Worm (Caenorhabditis elegans) whole organism, late embryonic: Measurements from ENCODE around the gene F35C11.2.

Experiments used
- K09A11.1 ChIP-seq: sonication (generic microtip); optimal IDR thresholded peaks from 2 replicates; lab custom pipeline; 2017; ENCODE audit warnings: antibody characterized with exemption, mild to moderate bottlenecking, missing genetic modification characterization, missing compliant biosample characterization; ENCODE audit not compliant: insufficient read depth
- T23F11.4 ChIP-seq: fragments of 200-800 bp; sonication (Bioruptor generic); optimal IDR thresholded peaks from 2 replicates; lab custom pipeline; 2018; ENCODE audit warnings: mild to moderate bottlenecking, missing genetic modification characterization, missing compliant biosample characterization
- ahr-1 ChIP-seq: sonication (generic microtip); optimal IDR thresholded peaks from 2 replicates; lab custom pipeline; 2016; ENCODE audit warnings: missing genetic modification characterization, missing compliant biosample characterization
- ama-1 ChIP-seq: fragments of 150-350 bp; optimal IDR thresholded peaks from 2 replicates; lab custom pipeline; 2014
- ceh-24 ChIP-seq: sonication (generic microtip); optimal IDR thresholded peaks from 2 replicates; lab custom pipeline; 2016; ENCODE audit warnings: mild to moderate bottlenecking, missing genetic modification characterization, missing compliant biosample characterization
- ceh-31 ChIP-seq: sonication (generic microtip); optimal IDR thresholded peaks from 2 replicates; lab custom pipeline; 2016; ENCODE audit warnings: missing genetic modification characterization, missing compliant biosample characterization
- ceh-34 ChIP-seq: sonication (generic microtip); optimal IDR thresholded peaks from 2 replicates; lab custom pipeline; 2016; ENCODE audit warnings: mild to moderate bottlenecking, missing genetic modification characterization, missing compliant biosample characterization
- ceh-45 ChIP-seq: fragments of 200-800 bp; sonication (Bioruptor generic); IDR thresholded peaks from 2 replicates; pipeline ENCODE4 v1.3.6; 2022; ENCODE audit warnings: missing genetic modification reagents, missing genetic modification characterization, missing compliant biosample characterization
- ceh-48 ChIP-seq: sonication (generic microtip); optimal IDR thresholded peaks from 2 replicates; lab custom pipeline; 2016; ENCODE audit warnings: missing genetic modification characterization, inconsistent platforms, missing compliant biosample characterization
- che-1 ChIP-seq: sonication (generic microtip); optimal IDR thresholded peaks from 2 replicates; lab custom pipeline; 2016; ENCODE audit warnings: mild to moderate bottlenecking, missing genetic modification characterization, missing compliant biosample characterization
- dve-1 ChIP-seq: sonication (generic microtip); optimal IDR thresholded peaks from 2 replicates; lab custom pipeline; 2017; ENCODE audit warnings: antibody characterized with exemption, mild to moderate bottlenecking, missing genetic modification characterization, missing compliant biosample characterization
- elt-4 ChIP-seq: sonication (generic microtip); optimal IDR thresholded peaks from 2 replicates; lab custom pipeline; 2016; ENCODE audit warnings: missing genetic modification characterization, missing compliant biosample characterization
- ets-4 ChIP-seq: sonication (generic microtip); optimal IDR thresholded peaks from 2 replicates; lab custom pipeline; 2016; ENCODE audit warnings: missing genetic modification characterization, missing compliant biosample characterization
- fkh-10 ChIP-seq: fragments of 150-350 bp; optimal IDR thresholded peaks from 2 replicates; lab custom pipeline; 2014; ENCODE audit warnings: missing biosample characterization, missing genetic modification reagents, missing genetic modification characterization
- hlh-15 ChIP-seq: sonication (generic microtip); optimal IDR thresholded peaks from 2 replicates; lab custom pipeline; 2016; ENCODE audit warnings: missing genetic modification characterization, missing compliant biosample characterization
- hlh-8 ChIP-seq: sonication (generic microtip); optimal IDR thresholded peaks from 2 replicates; lab custom pipeline; 2016; ENCODE audit warnings: missing genotype, missing genetic modification characterization, missing compliant biosample characterization
- lim-6 ChIP-seq: sonication (generic microtip); optimal IDR thresholded peaks from 2 replicates; lab custom pipeline; 2016; ENCODE audit warnings: missing genetic modification characterization, missing compliant biosample characterization
- lin-11 ChIP-seq: fragments of 200-800 bp; sonication (Bioruptor generic); optimal IDR thresholded peaks from 2 replicates; lab custom pipeline; 2018; ENCODE audit warnings: mild to moderate bottlenecking, missing genetic modification characterization, missing compliant biosample characterization
- mec-3 ChIP-seq: sonication (generic microtip); optimal IDR thresholded peaks from 2 replicates; lab custom pipeline; 2016; ENCODE audit warnings: borderline replicate concordance, missing genetic modification characterization, missing compliant biosample characterization
- nfya-1 ChIP-seq: sonication (generic microtip); optimal IDR thresholded peaks from 2 replicates; lab custom pipeline; 2017; ENCODE audit warnings: missing genetic modification characterization, mild to moderate bottlenecking, missing compliant biosample characterization, antibody characterized with exemption, moderate library complexity
- nhr-11 ChIP-seq: fragments of 150-350 bp; optimal IDR thresholded peaks from 2 replicates; lab custom pipeline; 2014; ENCODE audit warnings: missing biosample characterization, missing genetic modification characterization
- pros-1 ChIP-seq: fragments of 150-350 bp; optimal IDR thresholded peaks from 2 replicates; lab custom pipeline; 2014; ENCODE audit warnings: missing biosample characterization, missing genetic modification reagents, missing genetic modification characterization
- ref-2 ChIP-seq: sonication (generic microtip); optimal IDR thresholded peaks from 2 replicates; lab custom pipeline; 2016; ENCODE audit warnings: missing genetic modification characterization, missing compliant biosample characterization
- sox-2 ChIP-seq: fragments of 200-800 bp; sonication (Bioruptor generic); IDR thresholded peaks from 2 replicates; pipeline ENCODE4 v1.3.6; 2022; ENCODE audit warnings: missing genetic modification reagents, missing genetic modification characterization, missing compliant biosample characterization
- sox-4 ChIP-seq: sonication (generic microtip); optimal IDR thresholded peaks from 2 replicates; lab custom pipeline; 2017; ENCODE audit warnings: mild to moderate bottlenecking, missing genetic modification characterization, inconsistent platforms, missing compliant biosample characterization
- syd-9 ChIP-seq: sonication (generic microtip); optimal IDR thresholded peaks from 2 replicates; lab custom pipeline; 2016; ENCODE audit warnings: mild to moderate bottlenecking, missing genetic modification characterization, moderate library complexity, missing compliant biosample characterization
- tbx-2 ChIP-seq: sonication (generic microtip); optimal IDR thresholded peaks from 2 replicates; lab custom pipeline; 2016; ENCODE audit warnings: missing genetic modification characterization, missing compliant biosample characterization
- ttx-3 ChIP-seq: sonication (generic microtip); optimal IDR thresholded peaks from 2 replicates; lab custom pipeline; 2016; ENCODE audit warnings: missing genetic modification reagents, missing genetic modification characterization, missing compliant biosample characterization
- unc-55 ChIP-seq: sonication (generic microtip); optimal IDR thresholded peaks from 2 replicates; lab custom pipeline; 2017; ENCODE audit warnings: missing biosample characterization, missing genetic modification reagents, missing genetic modification characterization
- ztf-16 ChIP-seq: sonication (generic microtip); optimal IDR thresholded peaks from 2 replicates; lab custom pipeline; 2017; ENCODE audit warnings: missing genetic modification characterization, missing compliant biosample characterization

The F35C11.2 gene

ce11 chrII:8209476-8209875 lies 39.2 kb downstream of the F35C11.2 start, which contains the start of gene M110.8:
TSS of gene M110.8 (minus strand) at chrII:8209576.
- TF ChIP-seq ceh-45 (GFP tag; lab: Robert Waterston, UW) (no peak), ttx-3 (tag; lab: Kevin White, UChicago) (no peak)

- no peak for TF ChIP-seq K09A11.1
Observed at ce11 chrII:8205612-8206011, 43.0 kb downstream of the F35C11.2 start.

ce11 chrII:8204039-8204438 lies 44.6 kb downstream of the F35C11.2 start, which contains the start of gene col-76:
TSS of gene col-76 (plus strand) at chrII:8204339.
- TF ChIP-seq sox-4 (tag; lab: Kevin White, UChicago) = no peak

- TF ChIP-seq unc-55 (GFP tag; lab: Kevin White, UChicago) = peak; percentile 9
- no peak for TF ChIP-seq nfya-1 (tag; lab: Kevin White, UChicago)
- TF ChIP-seq syd-9 (tag; lab: Kevin White, UChicago) = no peak
- TF ChIP-seq ceh-31 = no peak
- no peak for TF ChIP-seq ama-1 (lab: Kevin White, UChicago)
- TF ChIP-seq, all 69 proteins: peak for 1
Observed at ce11 chrII:8199803-8200202, 48.8 kb downstream of the F35C11.2 start.

- no peak for TF ChIP-seq ceh-48 (tag; lab: Kevin White, UChicago)
- no peak for TF ChIP-seq elt-4 (tag; lab: Kevin White, UChicago)
- no peak for TF ChIP-seq nhr-11
- no peak for TF ChIP-seq ceh-24 (tag; lab: Kevin White, UChicago)
- TF ChIP-seq ceh-34 (tag; lab: Kevin White, UChicago) = no peak
- no peak for TF ChIP-seq ets-4 (tag; lab: Kevin White, UChicago)
- TF ChIP-seq sox-2 (GFP tag; lab: Robert Waterston, UW) = no peak
- TF ChIP-seq lin-11 (tag; lab: Kevin White, UChicago) = no peak
- TF ChIP-seq K09A11.1 = no peak
- TF ChIP-seq sox-4 (tag; lab: Kevin White, UChicago) = no peak
- no peak for TF ChIP-seq hlh-15 (tag; lab: Kevin White, UChicago)
- no peak for TF ChIP-seq fkh-10
- no peak for TF ChIP-seq mec-3 (tag; lab: Kevin White, UChicago)
- TF ChIP-seq che-1 (tag; lab: Kevin White, UChicago) = no peak
- TF ChIP-seq ref-2 (tag; lab: Kevin White, UChicago) = no peak
Observed at ce11 chrII:8198503-8198902, 50.1 kb downstream of the F35C11.2 start, which contains the start of gene qua-1. TSS of gene qua-1 (plus strand) at chrII:8198803.

DNA sequence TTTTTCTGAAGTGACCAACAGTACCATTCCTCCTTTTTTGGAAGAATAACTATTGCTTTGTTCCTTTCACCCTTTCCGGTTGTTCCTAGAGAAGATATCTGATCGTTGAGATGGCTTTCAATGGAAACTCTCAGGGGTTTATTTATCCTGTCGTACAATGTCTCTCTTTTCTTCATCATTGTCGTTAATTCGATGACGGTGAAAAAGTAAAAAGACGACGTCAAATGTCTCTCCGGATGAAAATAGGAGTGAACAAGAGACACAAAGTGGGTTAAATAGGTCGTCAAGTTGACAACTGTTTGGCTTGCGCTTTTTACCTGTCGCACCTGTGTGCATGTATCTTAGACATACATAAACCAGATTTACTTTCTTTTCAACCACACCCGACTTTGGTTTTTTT lies 54.7 kb downstream of the F35C11.2 start:
- TF ChIP-seq ztf-16 (tag; lab: Kevin White, UChicago) (no peak), T23F11.4 (GFP tag; lab: Kevin White, UChicago) (no peak), lim-6 (tag; lab: Kevin White, UChicago) (no peak), ahr-1 (tag; lab: Kevin White, UChicago) (no peak), hlh-8 (tag; lab: Kevin White, UChicago) (no peak), pros-1 (tag; lab: Kevin White, UChicago) (no peak), lin-11 (tag; lab: Kevin White, UChicago) (no peak), hlh-15 (tag; lab: Kevin White, UChicago) (no peak), ttx-3 (tag; lab: Kevin White, UChicago) (no peak), mec-3 (tag; lab: Kevin White, UChicago) (no peak), dve-1 (tag; lab: Kevin White, UChicago) (no peak), tbx-2 (no peak), syd-9 (tag; lab: Kevin White, UChicago) (no peak), sox-4 (tag; lab: Kevin White, UChicago) (no peak)
